Worm (Caenorhabditis elegans): ENCODE results near the gene F17C11.26.

F17C11.26 gene

ce11 chrV:10941150-10941549, at the start of gene F17C11.26:
TSS of gene F17C11.26 (plus strand) at chrV:10941450.
- no peak for TF ChIP-seq nhr-76 (tag; optimal IDR thresholded peaks at IDR 0.05)

- TF ChIP-seq tbx-8 (GFP tag; optimal IDR thresholded peaks at IDR 0.05) (no peak), elt-1 (tag; optimal IDR thresholded peaks at IDR 0.05; ENCODE audit: borderline replicate concordance, insufficient read depth) (no peak), lsy-2 (tag; optimal IDR thresholded peaks at IDR 0.05) (no peak), bed-3 (GFP tag; optimal IDR thresholded peaks at IDR 0.05) (no peak), unc-39 (tag; optimal IDR thresholded peaks at IDR 0.05) (no peak), nhr-28 (tag; optimal IDR thresholded peaks at IDR 0.05) (no peak), sptf-1 (tag; optimal IDR thresholded peaks at IDR 0.05) (no peak), pha-4 (tag; optimal IDR thresholded peaks at IDR 0.05) (no peak), mab-5 (tag; optimal IDR thresholded peaks at IDR 0.05) (no peak), lin-32 (GFP tag; optimal IDR thresholded peaks at IDR 0.05) (no peak), drap-1 (GFP tag; optimal IDR thresholded peaks at IDR 0.05) (no peak), ceh-83 (GFP tag; optimal IDR thresholded peaks at IDR 0.05) (no peak), ceh-39 (tag; optimal IDR thresholded peaks at IDR 0.05) (no peak), hlh-1 (tag; optimal IDR thresholded peaks at IDR 0.05) (no peak), ham-2 (GFP tag; optimal IDR thresholded peaks at IDR 0.05) (no peak), unc-120 (tag; optimal IDR thresholded peaks at IDR 0.05; ENCODE audit: poor library complexity, severe bottlenecking) (no peak), unc-62 (GFP tag; optimal IDR thresholded peaks at IDR 0.05) (no peak), snpc-4 (tag; optimal IDR thresholded peaks at IDR 0.05) (no peak), nhr-12 (tag; optimal IDR thresholded peaks at IDR 0.05) (no peak), lin-13 (tag; optimal IDR thresholded peaks at IDR 0.05) (no peak)
Measured at ce11 chrV:10893510-10894128, 47.6 kb upstream of the F17C11.26 start, which contains the start of gene F32D8.4. TSS of gene F32D8.4 (minus strand) at chrV:10893560.

ce11 chrV:10894601-10895000, 46.6 kb upstream of the F17C11.26 start, which contains the start of the genes F32D8.14 and F32D8.5:
TSS of gene F32D8.14 (minus strand) at chrV:10894788.
TSS of gene F32D8.5 (plus strand) at chrV:10894800.
- TF ChIP-seq nhr-76 (tag; optimal IDR thresholded peaks at IDR 0.05) (no peak), unc-62 (GFP tag; optimal IDR thresholded peaks at IDR 0.05) (peak; percentile 47), lsy-2 (tag; optimal IDR thresholded peaks at IDR 0.05) (peak; percentile 53), zip-8 (tag; optimal IDR thresholded peaks at IDR 0.05) (no peak), elt-1 (tag; optimal IDR thresholded peaks at IDR 0.05; ENCODE audit: borderline replicate concordance, insufficient read depth) (peak; percentile 37), nhr-2 (tag; optimal IDR thresholded peaks at IDR 0.05) (no peak), pha-4 (tag; optimal IDR thresholded peaks at IDR 0.05) (peak; percentile 76), nhr-12 (tag; optimal IDR thresholded peaks at IDR 0.05) (no peak), sptf-1 (tag; optimal IDR thresholded peaks at IDR 0.05) (peak; percentile 47), unc-120 (tag; optimal IDR thresholded peaks at IDR 0.05; ENCODE audit: poor library complexity, severe bottlenecking) (no peak), cnd-1 (tag; optimal IDR thresholded peaks at IDR 0.05) (peak; percentile 7), nhr-237 (tag; optimal IDR thresholded peaks at IDR 0.05) (peak; percentile 69), elt-3 (tag; optimal IDR thresholded peaks at IDR 0.05) (no peak), ham-2 (GFP tag; optimal IDR thresholded peaks at IDR 0.05) (no peak), lin-13 (tag; optimal IDR thresholded peaks at IDR 0.05) (peak; percentile 19), unc-39 (tag; optimal IDR thresholded peaks at IDR 0.05) (no peak), tbx-8 (GFP tag; optimal IDR thresholded peaks at IDR 0.05) (no peak), ceh-39 (tag; optimal IDR thresholded peaks at IDR 0.05) (peak; percentile 2), mep-1 (tag; optimal IDR thresholded peaks at IDR 0.05) (peak; percentile 60), ces-1 (GFP tag; optimal IDR thresholded peaks at IDR 0.05) (peak; percentile 65)

ce11 chrV:10896295-10896694, 45.0 kb upstream of the F17C11.26 start, which contains the start of gene F32D8.13:
TSS of gene F32D8.13 (minus strand) at chrV:10896543.
- TF ChIP-seq nhr-237 (tag; optimal IDR thresholded peaks at IDR 0.05): no peak
- no peak for TF ChIP-seq bed-3 (GFP tag; optimal IDR thresholded peaks at IDR 0.05)
- no peak for TF ChIP-seq zip-8 (tag; optimal IDR thresholded peaks at IDR 0.05)
- no peak for TF ChIP-seq elt-1 (tag; optimal IDR thresholded peaks at IDR 0.05; ENCODE audit: borderline replicate concordance, insufficient read depth)
- no peak for TF ChIP-seq hlh-1 (tag; optimal IDR thresholded peaks at IDR 0.05)
- TF ChIP-seq sem-2 (GFP tag; optimal IDR thresholded peaks at IDR 0.05): no peak
- no peak for TF ChIP-seq lin-13 (tag; optimal IDR thresholded peaks at IDR 0.05)

ce11 chrV:10896706-10897105, 44.5 kb upstream of the F17C11.26 start:
- no peak for TF ChIP-seq zip-8 (tag; optimal IDR thresholded peaks at IDR 0.05)

- TF ChIP-seq lin-32 (GFP tag; optimal IDR thresholded peaks at IDR 0.05): no peak
- TF ChIP-seq sem-2 (GFP tag; optimal IDR thresholded peaks at IDR 0.05): no peak
- no peak for TF ChIP-seq tbx-8 (GFP tag; optimal IDR thresholded peaks at IDR 0.05)
- no peak for TF ChIP-seq nhr-237 (tag; optimal IDR thresholded peaks at IDR 0.05)
- no peak for TF ChIP-seq blmp-1 (tag; optimal IDR thresholded peaks at IDR 0.05)
- no peak for TF ChIP-seq nhr-12 (tag; optimal IDR thresholded peaks at IDR 0.05)
- no peak for TF ChIP-seq flh-1 (GFP tag; optimal IDR thresholded peaks at IDR 0.05)
- TF ChIP-seq ham-2 (GFP tag; optimal IDR thresholded peaks at IDR 0.05): no peak
- no peak for TF ChIP-seq ces-1 (GFP tag; optimal IDR thresholded peaks at IDR 0.05)
- TF ChIP-seq zip-8 (tag; optimal IDR thresholded peaks at IDR 0.05): no peak
- TF ChIP-seq elt-3 (tag; optimal IDR thresholded peaks at IDR 0.05): no peak
- no peak for TF ChIP-seq unc-62 (GFP tag; optimal IDR thresholded peaks at IDR 0.05)
- no peak for TF ChIP-seq mls-2 (tag; optimal IDR thresholded peaks at IDR 0.05)
- no peak for TF ChIP-seq drap-1 (GFP tag; optimal IDR thresholded peaks at IDR 0.05)
- TF ChIP-seq bed-3 (GFP tag; optimal IDR thresholded peaks at IDR 0.05): no peak
Measured at ce11 chrV:10897106-10897171, 44.3 kb upstream of the F17C11.26 start, which contains the start of gene sec-61.G. TSS of gene sec-61.G (minus strand) at chrV:10897143.
